Worm (Caenorhabditis elegans) whole organism, L4/young adult: ENCODE results near the gene Y82E9BR.10.

Source experiments
- W03F9.2 ChIP-seq: fragments of 150-350 bp; optimal IDR thresholded peaks from 2 replicates; lab custom pipeline; 2014; ENCODE audit warnings: missing biosample characterization, missing genetic modification characterization
- dao-5 ChIP-seq: sonication (generic microtip); optimal IDR thresholded peaks from 2 replicates; lab custom pipeline; 2016; ENCODE audit warnings: missing genotype, missing genetic modification characterization, moderate library complexity, missing compliant biosample characterization
- him-1 ChIP-seq: sonication (generic microtip); optimal IDR thresholded peaks from 2 replicates; lab custom pipeline; 2016; ENCODE audit warnings: missing genotype, missing genetic modification reagents, missing genetic modification characterization, missing compliant biosample characterization

Gene Y82E9BR.10

DNA sequence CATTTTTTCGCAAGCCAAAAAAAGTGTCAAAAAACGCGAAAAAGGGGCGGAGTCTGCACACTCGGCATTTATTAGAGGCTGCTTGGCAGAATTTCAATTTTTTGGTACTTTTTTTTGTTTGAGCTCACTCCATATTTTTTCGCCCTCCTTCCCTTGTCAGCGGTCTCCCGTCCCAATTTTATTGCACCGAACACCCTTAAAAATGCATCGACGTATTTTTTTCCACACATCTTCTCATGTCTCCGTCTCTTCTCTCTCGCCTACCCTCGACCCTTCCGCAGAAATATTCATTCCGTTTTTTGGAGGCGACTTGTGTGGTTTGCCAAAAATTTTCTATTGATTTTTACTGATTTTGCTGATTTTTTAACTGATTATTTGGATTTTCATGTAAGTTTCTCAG lies 48.9 kb downstream of the Y82E9BR.10 start, which contains the start of gene Y82E9BL.18:
Gene Y82E9BL.18 (plus strand): TSS at position 301 of the 400 bp plus-strand sequence.
- TF ChIP-seq W03F9.2 (tag; lab: Kevin White, UChicago): no peak
- no peak for TF ChIP-seq dao-5 (tag; lab: Kevin White, UChicago)
- no peak for TF ChIP-seq him-1 (tag; lab: Kevin White, UChicago)
